Worm (Caenorhabditis elegans) whole organism, L4 larva: Measurements from ENCODE around the gene R09F10.5.

Source experiments
- D1046.2 ChIP-seq: fragments of 200-800 bp; sonication (Bioruptor generic); IDR thresholded peaks from 2 replicates; pipeline ENCODE4 v1.3.6; 2022; ENCODE audit warnings: missing genetic modification characterization, missing compliant biosample characterization
- aha-1 ChIP-seq: fragments of 150-350 bp; peaks from one replicate; lab custom pipeline; 2014; ENCODE audit warnings: missing biosample characterization, missing genetic modification characterization
- mep-1 ChIP-seq: fragments of 150-350 bp; sonication (generic microtip); optimal IDR thresholded peaks from 3 replicates; lab custom pipeline; 2014; ENCODE audit warnings: missing biosample characterization, missing genetic modification characterization
- nhr-77 ChIP-seq: fragments of 150-350 bp; optimal IDR thresholded peaks from 2 replicates; lab custom pipeline; 2014; ENCODE audit warnings: missing biosample characterization, missing genetic modification characterization
- rbr-2 ChIP-seq: sonication (generic microtip); optimal IDR thresholded peaks from 2 replicates; lab custom pipeline; 2016; ENCODE audit warnings: missing genotype, missing genetic modification characterization, missing compliant biosample characterization

DNA sequence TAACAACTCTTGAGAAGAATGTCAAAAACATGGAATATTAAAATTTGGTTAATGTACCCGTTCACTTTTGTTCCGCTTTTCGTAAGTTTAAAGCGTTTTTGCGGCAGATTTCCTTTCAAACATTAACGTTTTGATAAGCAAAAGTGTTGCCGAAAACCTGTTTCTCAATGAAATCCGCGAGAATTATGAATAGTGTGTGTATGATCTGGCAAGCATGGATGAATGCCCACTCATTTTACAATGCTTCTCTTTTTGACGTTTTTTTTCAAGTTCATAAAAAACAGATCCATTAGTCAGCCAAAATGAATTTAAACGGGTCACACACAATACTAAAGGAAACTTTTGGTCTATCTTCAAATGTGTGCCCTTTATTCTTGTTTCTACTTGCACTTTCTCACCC, 23.5 kb downstream of the R09F10.5 start:
- TF ChIP-seq nhr-77 (tag; lab: Kevin White, UChicago): no peak
- peak; percentile 94 for TF ChIP-seq aha-1 (tag; lab: Kevin White, UChicago)
- TF ChIP-seq D1046.2 (GFP tag; lab: Robert Waterston, UW): no peak
- TF ChIP-seq mep-1 (tag; lab: Kevin White, UChicago): no peak
- TF ChIP-seq rbr-2 (tag; lab: Kevin White, UChicago): no peak
